Fruit fly (Drosophila melanogaster): ENCODE data around the gene mRpS34.
A peak's percentile ranks its signal among the peaks of the same experiment; 100 is the strongest.

Gene mRpS34

DNA sequence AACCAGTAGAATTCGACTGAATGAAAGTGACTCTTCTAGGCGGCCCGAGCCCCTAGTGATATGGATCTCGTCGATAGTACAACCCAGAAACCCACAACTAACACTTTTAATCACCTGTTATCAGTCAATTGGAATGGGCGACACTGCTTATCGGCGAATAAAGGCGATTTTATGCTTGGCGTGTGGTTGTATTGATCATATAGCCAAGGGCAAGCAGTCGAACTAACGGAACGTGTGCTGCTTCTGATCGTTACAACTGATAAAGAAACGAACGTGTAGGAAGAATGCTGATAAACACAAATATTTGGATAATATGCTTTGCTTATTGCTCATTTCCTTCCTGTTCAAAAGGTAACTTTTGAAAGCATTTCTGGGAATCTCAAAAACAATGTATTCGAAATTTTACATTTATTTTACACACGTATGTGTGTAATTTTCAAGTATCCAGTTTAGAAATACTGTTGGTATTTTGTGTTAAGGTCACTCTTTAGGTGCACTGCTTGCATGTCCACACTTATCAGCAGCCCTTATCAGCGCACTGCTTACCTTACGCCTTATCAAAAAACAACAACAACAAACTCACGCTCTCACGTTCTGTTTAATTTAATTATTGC lies 33.4 kb downstream of the mRpS34 start, which contains the start of gene Agpat4 (continued):
- peak; percentile 23; the same call in 1 of the 2 replicates for TF ChIP-seq inv (GFP tag; IDR thresholded peaks at IDR 0.05; ENCODE audit: partially characterized antibody)
- TF ChIP-seq D (optimal IDR thresholded peaks at IDR 0.05) = no peak
- TF ChIP-seq D (GFP tag; optimal IDR thresholded peaks at IDR 0.05) = no peak
- TF ChIP-seq CG2199 (GFP tag; IDR thresholded peaks at IDR 0.05) = no peak
- TF ChIP-seq CG7357 (GFP tag; IDR thresholded peaks at IDR 0.05) = no peak
- peak; percentile 62 for TF ChIP-seq CG9797 (GFP tag; optimal IDR thresholded peaks at IDR 0.05)
- peak; percentile 2 for TF ChIP-seq Med (GFP tag)
- TF ChIP-seq Lhr (GFP tag; optimal IDR thresholded peaks at IDR 0.05) = peak; percentile 82
- TF ChIP-seq ftz-f1 (GFP tag; optimal IDR thresholded peaks at IDR 0.05) = peak; percentile 42
- no peak for TF ChIP-seq sqz (GFP tag; optimal IDR thresholded peaks at IDR 0.05)
- no peak for TF ChIP-seq Kr (GFP tag; optimal IDR thresholded peaks at IDR 0.05)
- TF ChIP-seq zf30C (GFP tag; optimal IDR thresholded peaks at IDR 0.05) = no peak
- no peak for TF ChIP-seq az2 (GFP tag; optimal IDR thresholded peaks at IDR 0.05)
- peak; percentile 38; the same call in 1 of the 2 replicates for TF ChIP-seq bbx (GFP tag; IDR thresholded peaks at IDR 0.05; ENCODE audit: partially characterized antibody)
- TF ChIP-seq CG34422 (GFP tag; IDR thresholded peaks at IDR 0.05) = peak; percentile 68; the same call in 1 of the 3 replicates
- TF ChIP-seq twi (tag; optimal IDR thresholded peaks at IDR 0.05) = peak; percentile 10
- TF ChIP-seq CG5180 (GFP tag; optimal IDR thresholded peaks at IDR 0.05) = peak; percentile 66
- 0 out of 2 replicates have a peak, but pooled peaks have one; percentile 6 for TF ChIP-seq Atf6 (GFP tag; IDR thresholded peaks at IDR 0.05)
- TF ChIP-seq sens (GFP tag) = peak; percentile 60
- peak in 1 of 2 experiments; percentile 64 for TF ChIP-seq insv (GFP tag; optimal IDR thresholded peaks at IDR 0.05)
- peak in 1 of 2 experiments; percentile 80 for TF ChIP-seq Dfd (GFP tag; optimal IDR thresholded peaks at IDR 0.05)
- TF ChIP-seq Drgx (GFP tag; IDR thresholded peaks at IDR 0.05) = no peak
- peak; percentile 23 for TF ChIP-seq CG12659 (GFP tag; optimal IDR thresholded peaks at IDR 0.05)
- TF ChIP-seq Fer3 (tag; optimal IDR thresholded peaks at IDR 0.05) = no peak
- peak; percentile 46 for TF ChIP-seq Ets97D (GFP tag; optimal IDR thresholded peaks at IDR 0.05)
- TF ChIP-seq gfzf (GFP tag; optimal IDR thresholded peaks at IDR 0.05) = peak; percentile 87
- no peak for TF ChIP-seq disco-r (GFP tag; optimal IDR thresholded peaks at IDR 0.05)
- peak; percentile 84 for TF ChIP-seq CG8290 (GFP tag; optimal IDR thresholded peaks at IDR 0.05)
- TF ChIP-seq CG8290 (tag; optimal IDR thresholded peaks at IDR 0.05) = peak; percentile 61 to 76
- no peak for TF ChIP-seq Camta (GFP tag; optimal IDR thresholded peaks at IDR 0.05)
- no peak for TF ChIP-seq Antp (GFP tag; optimal IDR thresholded peaks at IDR 0.05)
- TF ChIP-seq CHES-1-like (GFP tag; optimal IDR thresholded peaks at IDR 0.05) = peak; percentile 4
- no peak for TF ChIP-seq en (GFP tag; optimal IDR thresholded peaks at IDR 0.05)
- TF ChIP-seq CG15479 (GFP tag; optimal IDR thresholded peaks at IDR 0.05) = no peak
- TF ChIP-seq run (tag; optimal IDR thresholded peaks at IDR 0.05) = no peak
- TF ChIP-seq CG8478 (optimal IDR thresholded peaks at IDR 0.05) = peak; percentile 91
- no peak for TF ChIP-seq Taf1 (GFP tag; IDR thresholded peaks at IDR 0.05)
- no peak for TF ChIP-seq CG34224 (GFP tag; IDR thresholded peaks at IDR 0.05; ENCODE audit: partially characterized antibody)
- TF ChIP-seq amos (GFP tag; IDR thresholded peaks at IDR 0.05; ENCODE audit: partially characterized antibody) = peak; percentile 44; the same call in 1 of the 2 replicates
- TF ChIP-seq CTCF (GFP tag; optimal IDR thresholded peaks at IDR 0.05) = peak; percentile 68
- no peak for TF ChIP-seq CG11504 (tag; optimal IDR thresholded peaks at IDR 0.05)
- no peak for TF ChIP-seq da (GFP tag; optimal IDR thresholded peaks at IDR 0.05)
- TF ChIP-seq sug (tag; optimal IDR thresholded peaks at IDR 0.05) = peak; percentile 99
- TF ChIP-seq CG14710 (tag; optimal IDR thresholded peaks at IDR 0.05) = peak; percentile 26
- TF ChIP-seq pros (GFP tag; optimal IDR thresholded peaks at IDR 0.05) = peak; percentile 21
- no peak for TF ChIP-seq CkIIα-i1 (GFP tag; IDR thresholded peaks at IDR 0.05)
- TF ChIP-seq nom (GFP tag; optimal IDR thresholded peaks at IDR 0.05) = no peak
- no peak for TF ChIP-seq tap (tag; optimal IDR thresholded peaks at IDR 0.05)
- no peak for TF ChIP-seq CG12236 (GFP tag; optimal IDR thresholded peaks at IDR 0.05)
- TF ChIP-seq BEAF-32 (GFP tag; optimal IDR thresholded peaks at IDR 0.05) = peak; percentile 29
- TF ChIP-seq Atf-2 (GFP tag; optimal IDR thresholded peaks at IDR 0.05) = no peak
